Comparison of ENCODE assay signal across 2 fruit fly cellular contexts in genomic region chr3R:10777274-10777673, dm6.
A peak's percentile ranks its signal among the peaks of the same experiment; 100 is the strongest.
TF ChIP-seq lines count a peak whose summit lies in the region.

Gene CG45076 (minus strand): TSS chr3R:10777374.
Gene CG45078 (minus strand): TSS chr3R:10777374.
Gene fau (minus strand): TSS chr3R:10777374.

- TF ChIP-seq CTCF in whole organism, embryonic (GFP tag; optimal IDR thresholded peaks at IDR 0.05; lab: Kevin White, UChicago): no peak

TF ChIP-seq in whole organism, embryonic, 481 proteins besides CTCF, POLR2A, EP300 and RAD21 (continues in another document):
- TF ChIP-seq CG4328 (GFP tag; optimal IDR thresholded peaks at IDR 0.05; lab: Kevin White, UChicago) (no peak), CG3163 (GFP tag; optimal IDR thresholded peaks at IDR 0.05; lab: Kevin White, UChicago) (no peak), GATAe (GFP tag; conservative IDR thresholded peaks at IDR 0.05; lab: Robert Waterston, UW) (no peak), cg (GFP tag; optimal IDR thresholded peaks at IDR 0.05; lab: Kevin White, UChicago) (no peak), CG11695 (GFP tag; IDR thresholded peaks at IDR 0.05; lab: Robert Waterston, UW) (0 out of 3 replicates have a peak, but pooled peaks have one; percentile 7), Doc3 (GFP tag; IDR thresholded peaks at IDR 0.05; lab: Robert Waterston, UW; ENCODE audit: partially characterized antibody) (no peak), ato (GFP tag; IDR thresholded peaks at IDR 0.05; lab: Robert Waterston, UW; ENCODE audit: partially characterized antibody) (no peak), Sry-δ (GFP tag; optimal IDR thresholded peaks at IDR 0.05; lab: Kevin White, UChicago) (no peak), CG15269 (tag; optimal IDR thresholded peaks at IDR 0.05; lab: Kevin White, UChicago) (no peak), vfl (GFP tag; optimal IDR thresholded peaks at IDR 0.05; lab: Kevin White, UChicago) (no peak), CG2199 (GFP tag; IDR thresholded peaks at IDR 0.05; lab: Robert Waterston, UW) (0 out of 3 replicates have a peak, but pooled peaks have one; percentile 11), CG17568 (GFP tag; optimal IDR thresholded peaks at IDR 0.05; lab: Kevin White, UChicago) (no peak), Trl (optimal IDR thresholded peaks at IDR 0.05; lab: Kevin White, UChicago) (peak in 1 of 2 experiments; percentile 42), Trl (GFP tag; optimal IDR thresholded peaks at IDR 0.05; lab: Kevin White, UChicago) (no peak), CG34224 (GFP tag; IDR thresholded peaks at IDR 0.05; lab: Robert Waterston, UW; ENCODE audit: partially characterized antibody) (0 out of 3 replicates have a peak, but pooled peaks have one; percentile 27), CG4730 (GFP tag; IDR thresholded peaks at IDR 0.05; lab: Robert Waterston, UW) (no peak), zfh2 (GFP tag; optimal IDR thresholded peaks at IDR 0.05; lab: Kevin White, UChicago) (no peak), CG9437 (GFP tag; optimal IDR thresholded peaks at IDR 0.05; lab: Kevin White, UChicago) (no peak), Gug (GFP tag; IDR thresholded peaks at IDR 0.05; lab: Robert Waterston, UW) (no peak), CG18262 (tag; optimal IDR thresholded peaks at IDR 0.05; lab: Kevin White, UChicago) (no peak), bcd (GFP tag; optimal IDR thresholded peaks at IDR 0.05; lab: Kevin White, UChicago) (no peak), CG14965 (GFP tag; optimal IDR thresholded peaks at IDR 0.05; lab: Kevin White, UChicago; ENCODE audit: borderline replicate concordance) (no peak), CG8281 (tag; optimal IDR thresholded peaks at IDR 0.05; lab: Kevin White, UChicago) (no peak), Hr3 (GFP tag; optimal IDR thresholded peaks at IDR 0.05; lab: Kevin White, UChicago) (no peak), kah (GFP tag; optimal IDR thresholded peaks at IDR 0.05; lab: Kevin White, UChicago) (no peak), pita (GFP tag; optimal IDR thresholded peaks at IDR 0.05; lab: Kevin White, UChicago) (no peak), Lim3 (GFP tag; IDR thresholded peaks at IDR 0.05; lab: Robert Waterston, UW) (no peak), CkIIα-i1 (GFP tag; IDR thresholded peaks at IDR 0.05; lab: Robert Waterston, UW) (no peak), Fer1 (GFP tag; optimal IDR thresholded peaks at IDR 0.05; lab: Kevin White, UChicago) (no peak), CG13123 (GFP tag; optimal IDR thresholded peaks at IDR 0.05; lab: Kevin White, UChicago) (no peak), Dfd (GFP tag; optimal IDR thresholded peaks at IDR 0.05; lab: Kevin White, UChicago) (no peak), amos (GFP tag; IDR thresholded peaks at IDR 0.05; lab: Robert Waterston, UW; ENCODE audit: partially characterized antibody) (no peak), Pdp1 (GFP tag; optimal IDR thresholded peaks at IDR 0.05; lab: Kevin White, UChicago) (peak in 1 of 2 experiments; percentile 47), CG9609 (GFP tag; optimal IDR thresholded peaks at IDR 0.05; lab: Kevin White, UChicago) (no peak), oc (tag; optimal IDR thresholded peaks at IDR 0.05; lab: Kevin White, UChicago) (no peak), CG11247 (GFP tag; IDR thresholded peaks at IDR 0.05; lab: Robert Waterston, UW) (no peak), wdn (GFP tag; IDR thresholded peaks at IDR 0.05; lab: Robert Waterston, UW) (no peak), CG7987 (GFP tag; optimal IDR thresholded peaks at IDR 0.05; lab: Kevin White, UChicago) (no peak), run (tag; optimal IDR thresholded peaks at IDR 0.05; lab: Kevin White, UChicago) (no peak), Opbp (GFP tag; IDR thresholded peaks at IDR 0.05; lab: Robert Waterston, UW; ENCODE audit: partially characterized antibody) (no peak), CG4820 (GFP tag; optimal IDR thresholded peaks at IDR 0.05; lab: Kevin White, UChicago) (no peak), unc-4 (GFP tag; IDR thresholded peaks at IDR 0.05; lab: Robert Waterston, UW; ENCODE audit: partially characterized antibody) (no peak), Hr51 (GFP tag; optimal IDR thresholded peaks at IDR 0.05; lab: Kevin White, UChicago) (no peak), CG8359 (GFP tag; optimal IDR thresholded peaks at IDR 0.05; lab: Kevin White, UChicago; ENCODE audit: borderline replicate concordance) (no peak), Dll (GFP tag; IDR thresholded peaks at IDR 0.05; lab: Robert Waterston, UW; ENCODE audit: partially characterized antibody) (no peak)

TF ChIP-seq in whole organism, prepupa, 60 proteins besides CTCF, POLR2A, EP300 and RAD21:
- no peak for TF ChIP-seq Smox (GFP tag; optimal IDR thresholded peaks at IDR 0.05; lab: Kevin White, UChicago)
- peak; percentile 49 for TF ChIP-seq Eip78C (GFP tag; lab: Kevin White, UChicago)
